Fruit fly (Drosophila melanogaster) whole organism, embryonic: ENCODE results near the gene Syp.

Experiments used
- Awh ChIP-seq: fragments of 200-800 bp; sonication (Bioruptor generic); IDR thresholded peaks from 2 replicates; pipeline ENCODE4, ENCODE4 v1.3.6; 2022; ENCODE audit warnings: missing biosample characterization, missing genetic modification characterization
- Bgb ChIP-seq: fragments of 200-800 bp; sonication (Bioruptor generic); IDR thresholded peaks from 2 replicates; pipeline ENCODE4 v1.3.6; 2022; ENCODE audit warnings: missing biosample characterization, missing genetic modification characterization; ENCODE audit not compliant: partially characterized antibody
- CG10543 ChIP-seq: fragments of 200-800 bp; sonication (Bioruptor generic); optimal IDR thresholded peaks from 3 replicates; lab custom pipeline; 2017; ENCODE audit warnings: missing biosample characterization, mild to moderate bottlenecking, missing genetic modification characterization, moderate library complexity
- CG12104 ChIP-seq: fragments of 200-800 bp; sonication (Bioruptor generic); optimal IDR thresholded peaks from 3 replicates; lab custom pipeline; 2016; ENCODE audit warnings: missing biosample characterization, missing genetic modification characterization
- CG12391 ChIP-seq: fragments of 200-800 bp; sonication (Bioruptor generic); optimal IDR thresholded peaks from 3 replicates; lab custom pipeline; 2018; ENCODE audit warnings: missing biosample characterization, mild to moderate bottlenecking, missing genetic modification characterization, moderate library complexity
- CG16815 ChIP-seq: fragments of 200-800 bp; sonication (Bioruptor generic); optimal IDR thresholded peaks from 3 replicates; lab custom pipeline; 2017; ENCODE audit warnings: missing biosample characterization, mild to moderate bottlenecking, missing genetic modification characterization
- CG16863 ChIP-seq: fragments of 200-800 bp; sonication (Bioruptor generic); optimal IDR thresholded peaks from 3 replicates; lab custom pipeline; 2016; ENCODE audit warnings: missing biosample characterization, missing genetic modification characterization
- CG1792 ChIP-seq: fragments of 200-800 bp; sonication (Bioruptor generic); optimal IDR thresholded peaks from 2 replicates; lab custom pipeline; 2016; ENCODE audit warnings: missing biosample characterization, missing genetic modification characterization
- CG2875 ChIP-seq: fragments of 200-800 bp; sonication (Bioruptor generic); optimal IDR thresholded peaks from 2 replicates; lab custom pipeline; 2017; ENCODE audit warnings: missing biosample characterization, mild to moderate bottlenecking, missing genetic modification characterization, missing genetic modification reagents
- CG30403 ChIP-seq: fragments of 200-800 bp; sonication (Bioruptor generic); optimal IDR thresholded peaks from 3 replicates; lab custom pipeline; 2016; ENCODE audit warnings: missing biosample characterization, missing genetic modification characterization
- CG3281 ChIP-seq: fragments of 200-800 bp; sonication (Bioruptor generic); optimal IDR thresholded peaks from 3 replicates; lab custom pipeline; 2017; ENCODE audit warnings: missing biosample characterization, mild to moderate bottlenecking, missing genetic modification characterization
- CG3407 ChIP-seq: fragments of 200-800 bp; sonication (Bioruptor generic); optimal IDR thresholded peaks from 2 replicates; lab custom pipeline; 2018; ENCODE audit warnings: missing biosample characterization, mild to moderate bottlenecking, missing genetic modification characterization
- CG4282 ChIP-seq: fragments of 200-800 bp; sonication (Bioruptor generic); optimal IDR thresholded peaks from 2 replicates; lab custom pipeline; 2016; ENCODE audit warnings: missing biosample characterization, missing genetic modification characterization
- D19A ChIP-seq: fragments of 200-800 bp; optimal IDR thresholded peaks from 3 replicates; lab custom pipeline; 2019; ENCODE audit warnings: missing biosample characterization, mild to moderate bottlenecking, missing genetic modification characterization, moderate library complexity
- Hr3 ChIP-seq: fragments of 200-800 bp; sonication (Bioruptor generic); optimal IDR thresholded peaks from 3 replicates; lab custom pipeline; 2016; ENCODE audit warnings: missing biosample characterization, missing genetic modification characterization
- MESR4 ChIP-seq: fragments of 200-800 bp; sonication (Bioruptor generic); optimal IDR thresholded peaks from 2 replicates; lab custom pipeline; 2018; ENCODE audit warnings: missing biosample characterization, mild to moderate bottlenecking, missing genetic modification characterization, moderate library complexity
- PHDP ChIP-seq: fragments of 200-800 bp; sonication (Bioruptor generic); optimal IDR thresholded peaks from 3 replicates; lab custom pipeline; 2018; ENCODE audit warnings: missing biosample characterization, mild to moderate bottlenecking, missing genetic modification characterization, moderate library complexity
- Scr ChIP-seq: fragments of 200-800 bp; sonication (Bioruptor generic); IDR thresholded peaks from 2 replicates; pipeline ENCODE4 v1.3.6; 2022; ENCODE audit warnings: missing biosample characterization, missing genetic modification characterization; ENCODE audit not compliant: partially characterized antibody
- Ssrp ChIP-seq: fragments of 200-800 bp; sonication (Bioruptor generic); optimal IDR thresholded peaks from 2 replicates; lab custom pipeline; 2018; ENCODE audit warnings: missing biosample characterization, mild to moderate bottlenecking, missing genetic modification characterization, moderate library complexity
- YL-1 ChIP-seq: fragments of 200-800 bp; sonication (Bioruptor generic); optimal IDR thresholded peaks from 3 replicates; lab custom pipeline; 2017; ENCODE audit warnings: missing biosample characterization, mild to moderate bottlenecking, missing genetic modification characterization
- btn ChIP-seq: fragments of 200-800 bp; sonication (Bioruptor generic); optimal IDR thresholded peaks from 2 replicates; lab custom pipeline; 2016; ENCODE audit warnings: missing biosample characterization, missing genetic modification characterization
- cato ChIP-seq: fragments of 200-800 bp; sonication (Bioruptor generic); optimal IDR thresholded peaks from 2 replicates; lab custom pipeline; 2016; ENCODE audit warnings: missing biosample characterization, missing genetic modification characterization, borderline replicate concordance
- caup ChIP-seq: fragments of 200-800 bp; sonication (Bioruptor generic); optimal IDR thresholded peaks from 3 replicates; lab custom pipeline; 2017; ENCODE audit warnings: missing biosample characterization, mild to moderate bottlenecking, missing genetic modification characterization, moderate library complexity; ENCODE audit not compliant: severe bottlenecking
- chm ChIP-seq: fragments of 200-800 bp; sonication (Bioruptor generic); IDR thresholded peaks from 2 replicates; pipeline ENCODE4 v1.3.6; 2022; ENCODE audit warnings: missing biosample characterization, missing genetic modification characterization
- croc ChIP-seq: fragments of 200-800 bp; sonication (Bioruptor generic); conservative IDR thresholded peaks from 3 replicates; pipeline ENCODE4 v1.3.6; 2022; ENCODE audit warnings: missing biosample characterization, missing genetic modification characterization
- crp ChIP-seq, 2 experiments: fragments of 200-800 bp; sonication (Bioruptor generic); optimal IDR thresholded peaks; 2 replicates in 1 of 2; 3 replicates in 1 of 2; lab custom pipeline; 2017; ENCODE audit warnings: missing biosample characterization in 2 of 2, missing genetic modification characterization in 2 of 2, mild to moderate bottlenecking in 1 of 2, moderate library complexity in 1 of 2
- dan ChIP-seq: fragments of 200-800 bp; sonication (Bioruptor generic); IDR thresholded peaks from 2 replicates; pipeline ENCODE4 v1.3.6; 2022; ENCODE audit warnings: missing biosample characterization, missing genetic modification characterization
- dm ChIP-seq: fragments of 200-800 bp; sonication (Bioruptor generic); optimal IDR thresholded peaks from 3 replicates; lab custom pipeline; 2016; ENCODE audit warnings: missing biosample characterization, missing genetic modification characterization
- esg ChIP-seq: fragments of 200-800 bp; sonication (Bioruptor generic); conservative IDR thresholded peaks from 2 replicates; pipeline ENCODE4 v1.3.6; 2022; ENCODE audit warnings: missing biosample characterization, missing genetic modification characterization
- gce ChIP-seq: fragments of 200-800 bp; sonication (Bioruptor generic); IDR thresholded peaks from 3 replicates; pipeline ENCODE4 v1.3.6; 2022; ENCODE audit warnings: missing biosample characterization, missing genetic modification characterization
- gro ChIP-seq: fragments of 200-800 bp; sonication (Bioruptor generic); optimal IDR thresholded peaks from 2 replicates; lab custom pipeline; 2016; ENCODE audit warnings: missing biosample characterization, missing genetic modification characterization
- hb ChIP-seq: fragments of 200-800 bp; sonication (Bioruptor generic); IDR thresholded peaks from 3 replicates; pipeline ENCODE4 v1.3.6; 2022; ENCODE audit warnings: missing biosample characterization, missing genetic modification characterization; ENCODE audit not compliant: partially characterized antibody
- kah ChIP-seq: fragments of 200-800 bp; sonication (Bioruptor generic); optimal IDR thresholded peaks from 2 replicates; lab custom pipeline; 2018; ENCODE audit warnings: missing biosample characterization, mild to moderate bottlenecking, missing genetic modification characterization
- mirr ChIP-seq: fragments of 200-800 bp; sonication (Bioruptor generic); optimal IDR thresholded peaks from 3 replicates; lab custom pipeline; 2018; ENCODE audit warnings: missing biosample characterization, mild to moderate bottlenecking, missing genetic modification characterization
- oc ChIP-seq: fragments of 200-800 bp; sonication (Bioruptor generic); optimal IDR thresholded peaks from 2 replicates; lab custom pipeline; 2018; ENCODE audit warnings: missing biosample characterization, mild to moderate bottlenecking, missing genetic modification characterization, moderate library complexity
- onecut ChIP-seq: fragments of 200-800 bp; sonication (Bioruptor generic); IDR thresholded peaks from 2 replicates; pipeline ENCODE4 v1.3.6; 2022; ENCODE audit warnings: missing biosample characterization, missing genetic modification characterization
- prd ChIP-seq, 3 experiments: fragments of >200 bp in 2 of 3; fragments of 200-800 bp in 1 of 3; sonication (Bioruptor generic) in 1 of 3; optimal IDR thresholded peaks in 2 of 3; IDR thresholded peaks in 1 of 3; 2 replicates in 2 of 3; 3 replicates in 1 of 3; pipeline versions ENCODE4 v1.3.6 to Lab custom; 2017 to 2022; ENCODE audit warnings: missing biosample characterization in 1 of 3, missing genetic modification characterization in 1 of 3
- pros ChIP-seq: fragments of 200-800 bp; sonication (Bioruptor generic); optimal IDR thresholded peaks from 3 replicates; lab custom pipeline; 2019; ENCODE audit warnings: missing biosample characterization, mild to moderate bottlenecking, missing genetic modification characterization, moderate library complexity
- scrt ChIP-seq: fragments of 200-800 bp; sonication (Bioruptor generic); optimal IDR thresholded peaks from 2 replicates; lab custom pipeline; 2018; ENCODE audit warnings: missing biosample characterization, mild to moderate bottlenecking, missing genetic modification characterization, moderate library complexity
- sd ChIP-seq: fragments of 200-800 bp; sonication (Bioruptor generic); optimal IDR thresholded peaks from 3 replicates; lab custom pipeline; 2018; ENCODE audit warnings: missing biosample characterization, mild to moderate bottlenecking, missing genetic modification characterization, moderate library complexity
- sens ChIP-seq: fragments of 200-800 bp; sonication (Bioruptor generic); peaks from one replicate; lab custom pipeline; 2016; ENCODE audit warnings: missing biosample characterization, missing genetic modification characterization
- tll ChIP-seq, 2 experiments: fragments of 200-800 bp in 1 of 2; fragments of >200 bp in 1 of 2; sonication (Bioruptor generic) in 1 of 2; optimal IDR thresholded peaks; 2 replicates each; lab custom pipeline; 2017 to 2019; ENCODE audit warnings: missing biosample characterization in 2 of 2, missing genetic modification characterization in 2 of 2, mild to moderate bottlenecking in 1 of 2, moderate library complexity in 1 of 2
- z ChIP-seq: fragments of 200-800 bp; sonication (Bioruptor generic); IDR thresholded peaks from 3 replicates; pipeline ENCODE4 v1.3.6; 2022; ENCODE audit warnings: missing biosample characterization, missing genetic modification characterization
- zen2 ChIP-seq: fragments of 200-800 bp; sonication (Bioruptor generic); IDR thresholded peaks from 3 replicates; pipeline ENCODE4 v1.3.6; 2022; ENCODE audit warnings: missing biosample characterization, missing genetic modification characterization; ENCODE audit not compliant: partially characterized antibody

Syp gene

DNA sequence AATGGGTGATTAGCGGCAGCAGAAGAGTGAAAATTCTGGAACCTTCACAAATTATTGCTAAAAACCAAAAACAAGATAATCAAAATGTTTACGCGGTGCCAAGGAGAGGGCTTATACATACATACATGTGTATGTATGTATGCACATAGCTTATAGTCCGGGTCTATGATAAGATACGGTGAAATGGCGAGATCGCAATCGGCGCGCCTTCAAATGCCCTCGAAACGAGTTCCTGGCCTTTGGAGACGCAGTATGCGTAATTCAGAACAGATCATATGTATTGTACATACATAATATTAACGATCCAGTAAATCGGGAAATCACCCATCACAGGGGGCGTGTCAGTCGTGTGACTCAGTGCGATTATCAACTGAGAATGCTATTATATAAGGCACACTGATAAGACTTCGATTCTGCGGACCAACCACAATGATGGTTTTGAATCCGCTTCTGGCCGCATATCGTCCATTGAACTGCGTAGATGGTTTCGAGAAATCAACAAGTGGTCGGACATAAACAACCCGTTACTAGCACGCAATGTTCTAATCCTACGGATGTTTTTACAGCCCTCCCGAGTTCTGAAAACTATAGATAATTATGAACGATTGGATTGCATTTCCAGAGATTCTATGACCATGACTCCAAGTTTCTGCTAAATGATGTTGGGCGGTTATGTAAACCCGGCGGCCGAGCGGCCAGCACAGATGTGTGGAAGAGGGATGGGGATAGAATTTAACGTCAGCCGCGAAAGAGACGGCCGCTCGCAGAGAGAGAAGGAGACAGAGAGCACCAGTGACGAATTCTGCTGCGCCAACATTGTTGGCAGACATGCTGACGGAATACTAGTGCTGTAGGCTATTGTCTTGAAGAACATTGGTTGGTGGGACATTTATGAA is 72.2 kb downstream of the Syp start (continued):
- TF ChIP-seq cato (GFP tag; lab: Kevin White, UChicago) (no peak), CG2875 (GFP tag; lab: Kevin White, UChicago) (no peak), kah (GFP tag; lab: Kevin White, UChicago) (peak; percentile 99), onecut (GFP tag; lab: Robert Waterston, UW) (no peak), gro (GFP tag; lab: Kevin White, UChicago) (peak; percentile 45), sd (tag; lab: Kevin White, UChicago) (peak; percentile 45), CG12391 (tag; lab: Kevin White, UChicago) (no peak), mirr (GFP tag; lab: Kevin White, UChicago) (peak; percentile 29), MESR4 (GFP tag; lab: Kevin White, UChicago) (peak; percentile 4), tll (GFP tag; optimal IDR thresholded peaks at IDR 0.05; lab: Kevin White, UChicago) (peak in 1 of 2 experiments; percentile 77), oc (peak; percentile 15), Awh (GFP tag; lab: Robert Waterston, UW) (no peak), CG16863 (GFP tag; lab: Kevin White, UChicago) (no peak), prd (optimal IDR thresholded peaks at IDR 0.05; lab: Kevin White, UChicago) (no peak), prd (GFP tag; IDR thresholded peaks at IDR 0.05; lab: Robert Waterston, UW) (peak; percentile 33; the same call in 2 of the 3 replicates), zen2 (no peak), chm (peak; percentile 12; the same call in 1 of the 2 replicates)

DNA sequence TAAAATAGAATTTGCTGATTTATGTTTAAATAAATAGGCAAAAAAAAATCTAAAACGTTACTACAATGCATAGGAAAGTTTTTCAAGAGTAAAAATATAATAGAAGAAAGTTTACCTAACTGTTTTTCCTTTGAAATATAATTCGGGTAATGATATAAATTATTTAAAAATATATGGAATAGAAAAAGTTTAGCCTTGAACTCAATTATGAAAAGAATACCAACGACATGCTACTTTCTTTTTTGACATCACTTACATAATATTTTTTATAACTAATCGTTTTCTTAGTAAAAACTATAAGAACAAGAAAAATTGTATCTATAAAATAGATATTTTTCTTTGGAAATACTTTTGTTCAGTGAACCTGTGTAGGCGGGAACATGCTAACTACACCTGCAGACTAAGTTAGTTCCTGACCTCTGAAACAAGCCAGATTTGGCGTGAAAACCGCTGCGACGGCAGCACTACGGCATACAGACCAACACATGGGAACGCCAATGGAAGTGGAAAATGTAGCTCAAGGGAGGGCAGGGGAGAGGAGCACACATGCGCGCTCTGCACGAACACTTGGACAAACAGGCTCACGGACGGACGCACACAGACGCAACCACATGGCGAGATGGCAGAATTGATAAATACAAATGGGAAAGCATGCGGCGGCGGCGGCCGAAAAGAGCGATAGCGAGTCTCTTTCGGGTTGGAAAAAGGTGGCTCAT is 73.0 kb downstream of the Syp start:
- TF ChIP-seq scrt (GFP tag; lab: Kevin White, UChicago) (peak; percentile 3), CG12104 (peak; percentile 31), pros (GFP tag; lab: Kevin White, UChicago) (peak; percentile 24), CG4282 (GFP tag; lab: Kevin White, UChicago) (no peak), CG3407 (peak; percentile 13), PHDP (tag; lab: Kevin White, UChicago) (no peak), z (GFP tag; lab: Robert Waterston, UW) (0 out of 3 replicates have a peak, but pooled peaks have one; percentile 5), CG10543 (GFP tag; lab: Kevin White, UChicago) (peak; percentile 93), crp (GFP tag; optimal IDR thresholded peaks at IDR 0.05; lab: Kevin White, UChicago) (peak in 1 of 2 experiments; percentile 21), croc (GFP tag; lab: Robert Waterston, UW) (no peak), esg (GFP tag; lab: Robert Waterston, UW) (peak; percentile 27), Bgb (GFP tag; lab: Robert Waterston, UW) (peak; percentile 59; the same call in 1 of the 2 replicates), Ssrp (tag; lab: Kevin White, UChicago) (peak; percentile 42), CG3281 (GFP tag; lab: Kevin White, UChicago) (peak; percentile 7), CG16815 (GFP tag; lab: Kevin White, UChicago) (peak; percentile 41), hb (GFP tag; lab: Robert Waterston, UW) (no peak), CG30403 (GFP tag; lab: Kevin White, UChicago) (peak; percentile 49), D19A (tag; lab: Kevin White, UChicago) (peak; percentile 31), gce (0 out of 3 replicates have a peak, but pooled peaks have one; percentile 11), sens (GFP tag; lab: Kevin White, UChicago) (peak; percentile 65), YL-1 (GFP tag; lab: Kevin White, UChicago) (no peak), dan (GFP tag; lab: Robert Waterston, UW) (no peak), dm (peak; percentile 92), Awh (GFP tag; lab: Robert Waterston, UW) (no peak), btn (GFP tag; lab: Kevin White, UChicago) (no peak), Scr (no peak), CG1792 (GFP tag; lab: Kevin White, UChicago) (no peak), caup (GFP tag; lab: Kevin White, UChicago) (peak; percentile 40), Hr3 (GFP tag; lab: Kevin White, UChicago) (peak; percentile 38)
